Worm (Caenorhabditis elegans): ENCODE data around the gene cox-14.

The cox-14 gene

ce11 chrIII:10248441-10249137 lies 29.8 kb downstream of the cox-14 start, which contains the start of the genes div-1 and cor-1 (continued):
- TF ChIP-seq hrde-1 (tag; optimal IDR thresholded peaks at IDR 0.05; ENCODE audit: borderline replicate concordance), result no peak
- no peak for TF ChIP-seq rcor-1 (GFP tag; IDR thresholded peaks at IDR 0.05)
- TF ChIP-seq Y53G8AR.9 (GFP tag; conservative IDR thresholded peaks at IDR 0.05), result no peak
- TF ChIP-seq Y56A3A.18 (GFP tag; IDR thresholded peaks at IDR 0.05), result no peak

ce11 chrIII:10251114-10251513 lies 32.4 kb downstream of the cox-14 start:
- TF ChIP-seq pbrm-1 (GFP tag; IDR thresholded peaks at IDR 0.05) (no peak), snpc-4 (GFP tag; optimal IDR thresholded peaks at IDR 0.05) (no peak), snpc-4 (tag; optimal IDR thresholded peaks at IDR 0.05) (no peak), ztf-25 (GFP tag; IDR thresholded peaks at IDR 0.05) (no peak), hmg-1.2 (GFP tag; IDR thresholded peaks at IDR 0.05) (no peak), pha-4 (tag; optimal IDR thresholded peaks at IDR 0.05) (no peak), Y79H2A.3 (GFP tag; conservative IDR thresholded peaks at IDR 0.05) (no peak), F10E7.11 (tag; optimal IDR thresholded peaks at IDR 0.05) (no peak), atf-7 (tag; optimal IDR thresholded peaks at IDR 0.05) (no peak), zim-3 (tag; optimal IDR thresholded peaks at IDR 0.05) (no peak), attf-3 (GFP tag; conservative IDR thresholded peaks at IDR 0.05) (no peak), bed-1 (GFP tag; IDR thresholded peaks at IDR 0.05) (no peak)

- TF ChIP-seq ceh-40 (GFP tag; IDR thresholded peaks at IDR 0.05) (no peak), ztf-26 (tag; optimal IDR thresholded peaks at IDR 0.05) (no peak), lin-40 (tag; optimal IDR thresholded peaks at IDR 0.05) (no peak), snpc-1.1 (tag; optimal IDR thresholded peaks at IDR 0.05; ENCODE audit: insufficient read depth) (no peak), ztf-18 (tag; optimal IDR thresholded peaks at IDR 0.05) (no peak), F57A8.1 (GFP tag; optimal IDR thresholded peaks at IDR 0.05) (no peak), cebp-1 (GFP tag; IDR thresholded peaks at IDR 0.05) (no peak), cebp-1 (tag; optimal IDR thresholded peaks at IDR 0.05) (no peak), egrh-3 (GFP tag; IDR thresholded peaks at IDR 0.05) (peak; percentile 26; the same call in 1 of the 2 replicates), hmg-1.2 (GFP tag; IDR thresholded peaks at IDR 0.05) (no peak), pbrm-1 (GFP tag; IDR thresholded peaks at IDR 0.05) (no peak), B0336.3 (GFP tag; IDR thresholded peaks at IDR 0.05) (no peak), zfh-2 (GFP tag; conservative IDR thresholded peaks at IDR 0.05) (peak; percentile 63), aptf-3 (GFP tag; IDR thresholded peaks at IDR 0.05) (no peak), zim-3 (tag; optimal IDR thresholded peaks at IDR 0.05) (no peak), egl-18 (GFP tag; IDR thresholded peaks at IDR 0.05) (no peak), let-526 (GFP tag; IDR thresholded peaks at IDR 0.05) (no peak)
These were observed 34.6 kb downstream of the cox-14 start for ce11 chrIII:10253334-10253733.

- TF ChIP-seq ceh-79 (tag; optimal IDR thresholded peaks at IDR 0.05) (no peak), mcd-1 (GFP tag; IDR thresholded peaks at IDR 0.05) (no peak), zim-3 (tag; optimal IDR thresholded peaks at IDR 0.05) (no peak), lin-35 (GFP tag; optimal IDR thresholded peaks at IDR 0.05) (no peak), hmg-20 (GFP tag; IDR thresholded peaks at IDR 0.05) (no peak), ccch-3 (GFP tag; optimal IDR thresholded peaks at IDR 0.05) (no peak), T26A5.8 (tag; optimal IDR thresholded peaks at IDR 0.05) (no peak), tbp1 (GFP tag; optimal IDR thresholded peaks at IDR 0.05) (no peak), madf-8 (GFP tag; conservative IDR thresholded peaks at IDR 0.05) (no peak)
These were observed 35.8 kb downstream of the cox-14 start, which contains the start of gene R01H10.4 for ce11 chrIII:10254583-10254982. R01H10.4 (plus strand) TSS chrIII:10254818.
